Worm (Caenorhabditis elegans) whole organism, midembryonic: ENCODE results near the gene F52C12.2.

Source experiments
- flt-1 ChIP-seq: fragments of 200-800 bp; sonication (Bioruptor generic); IDR thresholded peaks from 2 replicates; pipeline ENCODE4 v1.3.6; 2022; ENCODE audit warnings: missing genetic modification characterization, missing compliant biosample characterization
- klf-2 ChIP-seq: fragments of 200-800 bp; sonication (Bioruptor generic); conservative IDR thresholded peaks from 2 replicates; pipeline ENCODE4 v1.3.6; 2022; ENCODE audit warnings: missing genetic modification reagents, missing genetic modification characterization, missing compliant biosample characterization
- med-1 ChIP-seq: sonication (generic microtip); optimal IDR thresholded peaks from 2 replicates; lab custom pipeline; 2017; ENCODE audit warnings: missing genetic modification characterization, mild to moderate bottlenecking, missing compliant biosample characterization, antibody characterized with exemption, missing genetic modification reagents; ENCODE audit not compliant: insufficient read depth
- tab-1 ChIP-seq: fragments of 200-800 bp; sonication (Bioruptor generic); IDR thresholded peaks from 2 replicates; pipeline ENCODE4 v1.3.6; 2022; ENCODE audit warnings: missing genetic modification characterization, missing compliant biosample characterization
- ztf-29 ChIP-seq: fragments of 200-800 bp; sonication (Bioruptor generic); IDR thresholded peaks from 2 replicates; pipeline ENCODE4 v1.3.6; 2022; ENCODE audit warnings: missing genetic modification reagents, missing genetic modification characterization, missing compliant biosample characterization

DNA sequence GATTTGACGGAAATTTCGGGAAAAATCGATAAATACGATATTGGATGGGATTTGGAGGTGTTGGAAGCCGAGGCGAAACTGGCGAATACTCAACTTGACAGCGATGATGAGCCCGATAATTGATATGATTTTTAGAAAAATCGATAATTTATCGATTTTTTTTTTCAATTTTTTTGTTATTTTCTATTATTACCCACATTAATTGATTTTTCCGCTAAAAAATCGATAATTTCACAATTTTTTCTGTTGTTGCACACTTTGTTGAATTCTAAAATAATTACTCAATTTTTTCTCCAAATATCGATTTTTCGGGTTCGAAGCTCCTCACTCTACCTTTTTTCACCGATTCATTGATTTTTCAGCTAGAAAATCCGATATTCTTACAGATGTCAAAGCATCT is 16.0 kb downstream of the F52C12.2 start, which contains the start of gene Y48A5A.3:
- TF ChIP-seq med-1, result no peak
- no peak for TF ChIP-seq flt-1
- no peak for TF ChIP-seq klf-2 (GFP tag; lab: Robert Waterston, UW)
- TF ChIP-seq ztf-29 (GFP tag; lab: Robert Waterston, UW), result no peak
- TF ChIP-seq tab-1 (GFP tag; lab: Robert Waterston, UW), result no peak
